Worm (Caenorhabditis elegans): ENCODE data around the gene Y47D7A.7.

DNA sequence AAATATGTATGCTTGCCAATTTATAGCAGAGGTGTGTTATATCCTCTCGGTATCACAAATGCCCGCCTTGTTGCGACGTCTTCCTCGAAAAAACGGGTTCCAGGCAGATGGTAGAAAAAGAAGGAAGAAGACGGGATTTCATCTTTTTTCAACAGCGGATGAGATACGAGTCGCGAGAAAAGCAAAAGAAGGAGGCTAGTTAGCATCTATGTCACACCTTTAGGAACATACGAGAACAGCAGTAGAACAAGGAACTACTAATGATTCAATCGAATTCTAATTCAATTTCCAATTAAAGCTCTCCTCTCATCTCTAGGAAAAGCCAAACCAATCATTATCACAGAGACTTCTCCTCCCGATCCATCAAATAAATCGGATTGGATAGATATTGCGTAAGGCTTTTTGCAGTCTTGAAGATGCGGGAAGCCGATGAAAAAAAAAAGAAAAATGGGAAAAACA, 5.0 kb downstream of the Y47D7A.7 start, which contains the start of gene grl-5:
- TF ChIP-seq him-1 (tag; optimal IDR thresholded peaks at IDR 0.05) (no peak), dao-5 (tag; optimal IDR thresholded peaks at IDR 0.05) (no peak), W03F9.2 (tag; optimal IDR thresholded peaks at IDR 0.05) (no peak)
